Worm (Caenorhabditis elegans) whole organism, L2 larva: ENCODE results near the gene F43C11.6.

Experiments
- C34F6.9 ChIP-seq: fragments of 150-350 bp; optimal IDR thresholded peaks from 2 replicates; lab custom pipeline; 2014; ENCODE audit warnings: missing biosample characterization, missing genetic modification characterization
- F13H6.1 ChIP-seq: sonication (generic microtip); optimal IDR thresholded peaks from 2 replicates; lab custom pipeline; 2016; ENCODE audit warnings: missing genetic modification characterization, missing compliant biosample characterization
- R02D3.7 ChIP-seq: fragments of 150-350 bp; optimal IDR thresholded peaks from 2 replicates; lab custom pipeline; 2014; ENCODE audit warnings: missing biosample characterization, missing genetic modification characterization
- Y55F3AM.14 ChIP-seq: fragments of 200-800 bp; sonication (Bioruptor generic); optimal IDR thresholded peaks from 2 replicates; lab custom pipeline; 2018; ENCODE audit warnings: mild to moderate bottlenecking, missing genetic modification characterization, missing compliant biosample characterization
- ZK546.5 ChIP-seq: sonication (generic microtip); optimal IDR thresholded peaks from 2 replicates; lab custom pipeline; 2017; ENCODE audit warnings: missing biosample characterization, missing genetic modification characterization
- alr-1 ChIP-seq: fragments of 150-350 bp; optimal IDR thresholded peaks from 2 replicates; lab custom pipeline; 2014; ENCODE audit warnings: missing biosample characterization, missing genetic modification characterization
- aly-2 ChIP-seq: fragments of 150-350 bp; optimal IDR thresholded peaks from 2 replicates; lab custom pipeline; 2014; ENCODE audit warnings: missing biosample characterization, missing genetic modification characterization
- ceh-82 ChIP-seq: fragments of 150-350 bp; optimal IDR thresholded peaks from 2 replicates; lab custom pipeline; 2014; ENCODE audit warnings: missing biosample characterization, missing genetic modification characterization
- crh-2 ChIP-seq: sonication (generic microtip); optimal IDR thresholded peaks from 2 replicates; lab custom pipeline; 2017; ENCODE audit warnings: missing biosample characterization, missing genetic modification characterization
- dmd-4 ChIP-seq: sonication (generic microtip); optimal IDR thresholded peaks from 2 replicates; lab custom pipeline; 2017; ENCODE audit warnings: missing biosample characterization, missing genetic modification characterization
- egl-27 ChIP-seq: sonication (generic microtip); optimal IDR thresholded peaks from 3 replicates; lab custom pipeline; 2017; ENCODE audit warnings: missing biosample characterization, missing genetic modification reagents, missing genetic modification characterization
- elt-3 ChIP-seq: sonication (generic microtip); optimal IDR thresholded peaks from 2 replicates; lab custom pipeline; 2017; ENCODE audit warnings: missing biosample characterization, missing genetic modification characterization
- fos-1 ChIP-seq: fragments of 150-350 bp; optimal IDR thresholded peaks from 2 replicates; lab custom pipeline; 2014; ENCODE audit warnings: missing biosample characterization, missing genetic modification characterization
- gmeb-1 ChIP-seq: fragments of 150-350 bp; optimal IDR thresholded peaks from 2 replicates; lab custom pipeline; 2014; ENCODE audit warnings: missing biosample characterization, missing genetic modification characterization
- lin-11 ChIP-seq: fragments of 150-350 bp; sonication (generic microtip); optimal IDR thresholded peaks from 2 replicates; lab custom pipeline; 2014; ENCODE audit warnings: missing biosample characterization, missing genetic modification characterization, inconsistent platforms, mixed read lengths
- lin-13 ChIP-seq: fragments of 150-350 bp; optimal IDR thresholded peaks from 2 replicates; lab custom pipeline; 2014; ENCODE audit warnings: missing biosample characterization, missing genetic modification reagents, missing genetic modification characterization
- lin-39 ChIP-seq: fragments of 150-350 bp; optimal IDR thresholded peaks from 2 replicates; lab custom pipeline; 2014; ENCODE audit warnings: missing biosample characterization, missing genetic modification reagents, missing genetic modification characterization
- lsy-2 ChIP-seq, 2 experiments: fragments of 150-350 bp in 1 of 2; sonication (generic microtip) in 1 of 2; optimal IDR thresholded peaks; 2 replicates each; lab custom pipeline; 2014 to 2017; ENCODE audit warnings: missing biosample characterization in 2 of 2, missing genetic modification characterization in 2 of 2
- mbf-1 ChIP-seq: sonication (generic microtip); optimal IDR thresholded peaks from 2 replicates; lab custom pipeline; 2017; ENCODE audit warnings: missing biosample characterization, missing genetic modification characterization
- mdl-1 ChIP-seq, 2 experiments: fragments of 150-350 bp in 1 of 2; sonication (generic microtip) in 1 of 2; optimal IDR thresholded peaks; 2 replicates each; lab custom pipeline; 2017; ENCODE audit warnings: missing biosample characterization in 2 of 2, missing genetic modification characterization in 2 of 2
- nhr-10 ChIP-seq: sonication (generic microtip); optimal IDR thresholded peaks from 2 replicates; lab custom pipeline; 2017; ENCODE audit warnings: missing biosample characterization, missing genetic modification characterization
- nhr-12 ChIP-seq: fragments of 150-350 bp; optimal IDR thresholded peaks from 2 replicates; lab custom pipeline; 2014; ENCODE audit warnings: missing biosample characterization, missing genetic modification characterization
- nhr-129 ChIP-seq: fragments of 150-350 bp; optimal IDR thresholded peaks from 2 replicates; lab custom pipeline; 2014; ENCODE audit warnings: missing biosample characterization, missing genetic modification characterization
- nhr-21 ChIP-seq: fragments of 150-350 bp; optimal IDR thresholded peaks from 2 replicates; lab custom pipeline; 2014; ENCODE audit warnings: missing biosample characterization, missing genetic modification characterization
- nhr-23 ChIP-seq: fragments of 150-350 bp; optimal IDR thresholded peaks from 2 replicates; lab custom pipeline; 2014; ENCODE audit warnings: missing biosample characterization, missing genetic modification reagents, missing genetic modification characterization
- peb-1 ChIP-seq: fragments of 150-350 bp; optimal IDR thresholded peaks from 2 replicates; lab custom pipeline; 2014; ENCODE audit warnings: missing biosample characterization, missing genetic modification characterization
- sem-4 ChIP-seq: fragments of 150-350 bp; optimal IDR thresholded peaks from 2 replicates; lab custom pipeline; 2014; ENCODE audit warnings: missing biosample characterization, missing genetic modification reagents, missing genetic modification characterization
- skn-1 ChIP-seq: sonication (generic microtip); optimal IDR thresholded peaks from 2 replicates; lab custom pipeline; 2017; ENCODE audit warnings: missing biosample characterization, missing genetic modification characterization
- sma-3 ChIP-seq: sonication (generic microtip); optimal IDR thresholded peaks from 2 replicates; lab custom pipeline; 2016; ENCODE audit warnings: missing genetic modification reagents, missing genetic modification characterization, missing compliant biosample characterization
- sma-9 ChIP-seq, 2 experiments: fragments of 150-350 bp in 1 of 2; sonication (generic microtip) in 1 of 2; optimal IDR thresholded peaks; 2 replicates each; lab custom pipeline; 2014 to 2016; ENCODE audit warnings: missing genetic modification characterization in 2 of 2, mild to moderate bottlenecking in 1 of 2, missing biosample characterization in 1 of 2, missing compliant biosample characterization in 1 of 2, missing genetic modification reagents in 1 of 2, moderate library complexity in 1 of 2
- snpc-4 ChIP-seq: fragments of 150-350 bp; optimal IDR thresholded peaks from 2 replicates; lab custom pipeline; 2014; ENCODE audit warnings: missing biosample characterization, missing genetic modification characterization
- unc-55 ChIP-seq: fragments of 150-350 bp; sonication (generic microtip); optimal IDR thresholded peaks from 3 replicates; lab custom pipeline; 2014; ENCODE audit warnings: missing biosample characterization, missing genetic modification reagents, missing genetic modification characterization
- unc-62 ChIP-seq: fragments of 150-350 bp; optimal IDR thresholded peaks from 2 replicates; lab custom pipeline; 2014; ENCODE audit warnings: missing biosample characterization, missing genetic modification reagents, missing genetic modification characterization
- zag-1 ChIP-seq: fragments of 150-350 bp; optimal IDR thresholded peaks from 2 replicates; lab custom pipeline; 2014; ENCODE audit warnings: missing biosample characterization, missing genetic modification characterization
- ztf-1 ChIP-seq: fragments of 200-800 bp; sonication (Bioruptor generic); conservative IDR thresholded peaks from 2 replicates; pipeline ENCODE4 v1.3.6; 2022; ENCODE audit warnings: missing genetic modification characterization, missing compliant biosample characterization
- ztf-11 ChIP-seq: sonication (generic microtip); optimal IDR thresholded peaks from 2 replicates; lab custom pipeline; 2017; ENCODE audit warnings: missing biosample characterization, missing genetic modification characterization
- ztf-4 ChIP-seq: fragments of 150-350 bp; optimal IDR thresholded peaks from 2 replicates; lab custom pipeline; 2014; ENCODE audit warnings: missing biosample characterization, missing genetic modification characterization

F43C11.6 gene

ce11 chrII:2377751-2378150 lies 35.5 kb downstream of the F43C11.6 start, which contains the start of gene F16G10.6:
TSS of gene F16G10.6 (minus strand) at chrII:2377851.
- TF ChIP-seq nhr-129 (tag; lab: Kevin White, UChicago) = no peak
- TF ChIP-seq alr-1 = no peak
- TF ChIP-seq ztf-4 (tag; lab: Kevin White, UChicago) = no peak
- TF ChIP-seq nhr-21 (tag; lab: Kevin White, UChicago) = no peak
- TF ChIP-seq elt-3 = no peak
- no peak for TF ChIP-seq ztf-11
- TF ChIP-seq peb-1 (tag; lab: Kevin White, UChicago) = no peak
- TF ChIP-seq dmd-4 (tag; lab: Kevin White, UChicago) = no peak
- TF ChIP-seq aly-2 (tag; lab: Kevin White, UChicago) = no peak
- TF ChIP-seq ZK546.5 = no peak
- no peak for TF ChIP-seq unc-62
- TF ChIP-seq unc-55 (GFP tag; lab: Kevin White, UChicago) = no peak

- TF ChIP-seq mdl-1 (tag; optimal IDR thresholded peaks at IDR 0.05; lab: Kevin White, UChicago) (peak in 1 of 2 experiments; percentile 20), lsy-2 (tag; optimal IDR thresholded peaks at IDR 0.05; lab: Kevin White, UChicago) (peak; percentile 31 to 81), nhr-21 (tag; lab: Kevin White, UChicago) (peak; percentile 5), Y55F3AM.14 (GFP tag; lab: Kevin White, UChicago) (peak; percentile 31), nhr-10 (tag; lab: Kevin White, UChicago) (no peak), egl-27 (tag; lab: Kevin White, UChicago) (peak; percentile 97), ceh-82 (tag; lab: Kevin White, UChicago) (no peak), F13H6.1 (tag; lab: Kevin White, UChicago) (peak; percentile 67), skn-1 (peak; percentile 18), gmeb-1 (tag; lab: Kevin White, UChicago) (peak; percentile 54), peb-1 (tag; lab: Kevin White, UChicago) (no peak), lin-13 (no peak), crh-2 (tag; lab: Kevin White, UChicago) (peak; percentile 88), sma-9 (GFP tag; optimal IDR thresholded peaks at IDR 0.05; lab: Kevin White, UChicago) (peak; percentile 79), sma-9 (tag; optimal IDR thresholded peaks at IDR 0.05; lab: Kevin White, UChicago) (no peak), snpc-4 (tag; lab: Kevin White, UChicago) (no peak), fos-1 (tag; lab: Kevin White, UChicago) (peak; percentile 94), sma-3 (GFP tag; lab: Kevin White, UChicago) (peak; percentile 94), nhr-129 (tag; lab: Kevin White, UChicago) (no peak)
These were observed 36.3 kb downstream of the F43C11.6 start for ce11 chrII:2378465-2379009.

DNA sequence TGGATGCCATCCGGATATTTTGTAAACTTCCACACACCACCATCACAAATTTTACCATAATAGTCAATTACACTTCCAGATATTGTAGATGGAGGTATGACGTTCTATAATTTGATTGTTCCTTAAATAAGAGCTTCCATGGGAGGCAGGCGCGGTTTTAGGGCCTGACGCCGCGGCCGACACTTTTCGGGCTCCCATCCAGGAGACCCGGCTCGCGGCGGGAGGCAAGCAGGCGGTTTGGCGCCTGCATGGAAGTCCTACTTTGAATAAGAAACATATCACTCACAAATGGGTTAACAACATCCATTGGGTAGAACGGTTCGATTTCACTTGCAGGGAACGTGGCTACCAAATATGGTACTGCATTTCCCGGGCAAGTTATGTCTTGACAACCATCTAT lies 37.4 kb downstream of the F43C11.6 start:
- no peak for TF ChIP-seq peb-1 (tag; lab: Kevin White, UChicago)

ce11 chrII:2380174-2380573 lies 37.9 kb downstream of the F43C11.6 start, which contains the start of gene F16G10.7:
TSS of gene F16G10.7 (minus strand) at chrII:2380274.
- TF ChIP-seq nhr-23 (tag; lab: Kevin White, UChicago) = no peak
- TF ChIP-seq F13H6.1 (tag; lab: Kevin White, UChicago) = no peak
- TF ChIP-seq zag-1 (tag; lab: Kevin White, UChicago) = no peak
- TF ChIP-seq snpc-4 (tag; lab: Kevin White, UChicago) = no peak
- no peak for TF ChIP-seq lin-11 (tag; lab: Kevin White, UChicago)
- TF ChIP-seq gmeb-1 (tag; lab: Kevin White, UChicago) = no peak

DNA sequence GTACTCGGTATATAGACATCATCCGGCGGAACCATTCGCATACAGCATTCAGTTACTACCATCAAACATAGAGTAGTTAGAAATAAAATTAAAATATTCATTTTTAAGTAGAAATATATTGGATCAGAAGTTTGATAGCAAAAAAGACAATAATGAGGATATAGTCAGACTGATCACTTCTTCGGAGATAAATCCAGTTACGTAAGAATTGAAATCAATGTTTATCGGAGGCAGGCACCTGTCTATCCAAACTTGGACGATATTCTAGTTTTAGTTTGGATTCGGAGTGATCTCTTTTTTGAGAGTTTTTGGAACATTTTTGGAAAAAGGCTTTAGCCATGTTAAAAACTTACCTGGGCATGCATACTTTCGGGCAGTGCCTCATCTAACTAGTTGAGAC lies 41.1 kb downstream of the F43C11.6 start, which contains the start of gene F16G10.8:
F16G10.8 (minus strand) TSS at position 101 of the 400 bp plus-strand sequence.
- TF ChIP-seq sem-4 (tag; lab: Kevin White, UChicago) (no peak), egl-27 (tag; lab: Kevin White, UChicago) (no peak), ZK546.5 (no peak), unc-62 (no peak), nhr-10 (tag; lab: Kevin White, UChicago) (no peak), gmeb-1 (tag; lab: Kevin White, UChicago) (no peak)

DNA sequence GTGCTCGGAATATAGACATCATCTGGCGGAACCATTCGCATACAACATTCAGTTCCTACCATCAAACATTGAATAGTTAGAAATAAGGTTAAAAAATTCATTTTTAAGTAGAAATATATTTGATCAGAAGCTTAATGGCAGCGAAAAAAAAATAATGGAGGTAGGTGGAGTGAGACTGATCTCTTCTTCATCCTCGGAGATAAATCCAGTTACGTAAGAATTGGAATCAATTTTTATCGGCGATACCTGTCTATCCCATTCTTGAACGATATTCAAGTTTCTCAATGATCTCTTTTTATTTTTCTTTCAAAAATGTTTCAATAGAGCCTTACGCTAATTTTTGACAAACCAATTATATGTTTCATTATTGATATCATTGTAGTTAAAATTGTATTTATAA lies 43.3 kb downstream of the F43C11.6 start, which contains the start of gene F16G10.9:
F16G10.9 (minus strand) TSS at position 101 of the 400 bp plus-strand sequence.
- TF ChIP-seq sma-3 (GFP tag; lab: Kevin White, UChicago) (no peak), ztf-1 (no peak), sma-9 (GFP tag; optimal IDR thresholded peaks at IDR 0.05; lab: Kevin White, UChicago) (no peak), sma-9 (tag; optimal IDR thresholded peaks at IDR 0.05; lab: Kevin White, UChicago) (no peak), peb-1 (tag; lab: Kevin White, UChicago) (no peak), mbf-1 (tag; lab: Kevin White, UChicago) (no peak), nhr-12 (tag; lab: Kevin White, UChicago) (no peak), C34F6.9 (tag; lab: Kevin White, UChicago) (no peak), egl-27 (tag; lab: Kevin White, UChicago) (no peak), nhr-23 (tag; lab: Kevin White, UChicago) (no peak), R02D3.7 (no peak), alr-1 (no peak), lin-39 (no peak)
